Worm (Caenorhabditis elegans): ENCODE measurements around the gene twk-22.

ce11 chrX:16297123-16297522, 9.1 kb upstream of the twk-22 start:
- TF ChIP-seq mdl-1 (tag; optimal IDR thresholded peaks at IDR 0.05) = no peak
- TF ChIP-seq nhr-90 (tag; optimal IDR thresholded peaks at IDR 0.05; ENCODE audit: poor library complexity) = no peak
- no peak for TF ChIP-seq lin-13 (GFP tag; optimal IDR thresholded peaks at IDR 0.05)
- no peak for TF ChIP-seq lsy-2 (tag; optimal IDR thresholded peaks at IDR 0.05)
- TF ChIP-seq isw-1 (GFP tag; IDR thresholded peaks at IDR 0.05) = no peak
- no peak for TF ChIP-seq pax-3 (tag; optimal IDR thresholded peaks at IDR 0.05)
- TF ChIP-seq dpl-1 (GFP tag; optimal IDR thresholded peaks at IDR 0.05) = no peak
- TF ChIP-seq fos-1 (tag; optimal IDR thresholded peaks at IDR 0.05) = no peak
- TF ChIP-seq tlp-1 (tag; optimal IDR thresholded peaks at IDR 0.05) = no peak

All from whole organism, L1 larva.